Fruit fly (Drosophila melanogaster) whole organism, embryonic: ENCODE results near the gene Trm7-32.

ENCODE experiments used
- ATbp ChIP-seq: fragments of 200-800 bp; sonication (Bioruptor generic); optimal IDR thresholded peaks from 2 replicates; lab custom pipeline; 2017; ENCODE audit warnings: missing biosample characterization, mild to moderate bottlenecking, missing genetic modification characterization, missing genetic modification reagents
- Abd-B ChIP-seq: fragments of 200-800 bp; sonication (Bioruptor generic); optimal IDR thresholded peaks from 2 replicates; lab custom pipeline; 2018; ENCODE audit warnings: missing biosample characterization, mild to moderate bottlenecking, missing genetic modification characterization, moderate library complexity
- Bteb2 ChIP-seq: fragments of 200-800 bp; sonication (Bioruptor generic); optimal IDR thresholded peaks from 2 replicates; lab custom pipeline; 2016; ENCODE audit warnings: missing biosample characterization, missing genetic modification characterization
- CG11085 ChIP-seq: fragments of 200-800 bp; sonication (Bioruptor generic); IDR thresholded peaks from 2 replicates; pipeline ENCODE4 v1.3.6; 2022; ENCODE audit warnings: missing biosample characterization, missing genetic modification characterization
- CG13287 ChIP-seq: fragments of 200-800 bp; sonication (Bioruptor generic); IDR thresholded peaks from 2 replicates; pipeline ENCODE4 v1.3.6; 2022; ENCODE audit warnings: missing biosample characterization, missing genetic modification characterization; ENCODE audit not compliant: partially characterized antibody
- CG13424 ChIP-seq: fragments of 200-800 bp; sonication (Bioruptor generic); optimal IDR thresholded peaks from 2 replicates; lab custom pipeline; 2019; ENCODE audit warnings: missing biosample characterization, mild to moderate bottlenecking, missing genetic modification characterization, moderate library complexity
- CG14441 ChIP-seq: fragments of 200-800 bp; sonication (Bioruptor generic); IDR thresholded peaks from 2 replicates; pipeline ENCODE4 v1.3.6; 2022; ENCODE audit warnings: missing biosample characterization, missing genetic modification characterization
- CG15479 ChIP-seq: fragments of 200-800 bp; sonication (Bioruptor generic); optimal IDR thresholded peaks from 3 replicates; lab custom pipeline; 2019; ENCODE audit warnings: missing biosample characterization, mild to moderate bottlenecking, missing genetic modification characterization, moderate library complexity
- CG17186 ChIP-seq: fragments of 200-800 bp; sonication (Bioruptor generic); optimal IDR thresholded peaks from 3 replicates; lab custom pipeline; 2017; ENCODE audit warnings: missing biosample characterization, missing genetic modification reagents, missing genetic modification characterization
- CG17359 ChIP-seq: fragments of 200-800 bp; sonication (Bioruptor generic); optimal IDR thresholded peaks from 3 replicates; lab custom pipeline; 2018; ENCODE audit warnings: missing biosample characterization, mild to moderate bottlenecking, missing genetic modification characterization, moderate library complexity
- CG17912 ChIP-seq: fragments of 200-800 bp; sonication (Bioruptor generic); optimal IDR thresholded peaks from 2 replicates; lab custom pipeline; 2018; ENCODE audit warnings: missing biosample characterization, mild to moderate bottlenecking, missing genetic modification characterization
- CG33213 ChIP-seq: fragments of 200-800 bp; sonication (Bioruptor generic); optimal IDR thresholded peaks from 3 replicates; lab custom pipeline; 2016; ENCODE audit warnings: missing biosample characterization, missing genetic modification characterization
- CG34224 ChIP-seq: fragments of 200-800 bp; sonication (Bioruptor generic); IDR thresholded peaks from 3 replicates; pipeline ENCODE4 v1.3.6; 2022; ENCODE audit warnings: missing biosample characterization, missing genetic modification characterization; ENCODE audit not compliant: partially characterized antibody
- CG3726 ChIP-seq: fragments of 200-800 bp; sonication (Bioruptor generic); IDR thresholded peaks from 3 replicates; pipeline ENCODE4, ENCODE4 v1.3.6; 2022; ENCODE audit warnings: missing biosample characterization, missing genetic modification characterization
- CG8281 ChIP-seq: fragments of 200-800 bp; sonication (Bioruptor generic); optimal IDR thresholded peaks from 2 replicates; lab custom pipeline; 2018; ENCODE audit warnings: missing biosample characterization, mild to moderate bottlenecking, missing genetic modification characterization, moderate library complexity
- CG8290 ChIP-seq, 3 experiments: fragments of 200-800 bp; sonication (Bioruptor generic); optimal IDR thresholded peaks; 2 replicates each; lab custom pipeline; 2016 to 2019; ENCODE audit warnings: missing biosample characterization in 3 of 3, missing genetic modification characterization in 3 of 3, mild to moderate bottlenecking in 2 of 3, moderate library complexity in 1 of 3
- D19A ChIP-seq: fragments of 200-800 bp; optimal IDR thresholded peaks from 3 replicates; lab custom pipeline; 2019; ENCODE audit warnings: missing biosample characterization, mild to moderate bottlenecking, missing genetic modification characterization, moderate library complexity
- Doc2 ChIP-seq: fragments of 200-800 bp; sonication (Bioruptor generic); IDR thresholded peaks from 2 replicates; pipeline ENCODE4 v1.3.6; 2022; ENCODE audit warnings: missing biosample characterization, missing genetic modification characterization
- ERR ChIP-seq: fragments of 200-800 bp; sonication (Bioruptor generic); optimal IDR thresholded peaks from 2 replicates; lab custom pipeline; 2016; ENCODE audit warnings: missing biosample characterization, missing genetic modification characterization
- H2.0 ChIP-seq: fragments of 200-800 bp; sonication (Bioruptor generic); IDR thresholded peaks from 2 replicates; pipeline ENCODE4 v1.3.6; 2022; ENCODE audit warnings: missing biosample characterization, missing genetic modification characterization
- Hey ChIP-seq: fragments of 200-800 bp; sonication (Bioruptor generic); optimal IDR thresholded peaks from 3 replicates; lab custom pipeline; 2018; ENCODE audit warnings: missing biosample characterization, mild to moderate bottlenecking, missing genetic modification characterization
- Hmr ChIP-seq: fragments of 200-800 bp; sonication (Bioruptor generic); optimal IDR thresholded peaks from 3 replicates; lab custom pipeline; 2017; ENCODE audit warnings: mild to moderate bottlenecking, missing biosample characterization, missing genetic modification reagents, missing genetic modification characterization
- Hmx ChIP-seq: fragments of 200-800 bp; sonication (Bioruptor generic); optimal IDR thresholded peaks from 2 replicates; lab custom pipeline; 2016; ENCODE audit warnings: missing biosample characterization, missing genetic modification characterization
- Kr ChIP-seq: fragments of 200-800 bp; sonication (Bioruptor generic); optimal IDR thresholded peaks from 2 replicates; lab custom pipeline; 2017; ENCODE audit warnings: missing biosample characterization, mild to moderate bottlenecking, missing genetic modification characterization
- MBD-R2 ChIP-seq: fragments of 200-800 bp; sonication (Bioruptor generic); IDR thresholded peaks from 2 replicates; pipeline ENCODE4 v1.3.6; 2022; ENCODE audit warnings: missing biosample characterization, missing genetic modification characterization
- MTF-1 ChIP-seq: fragments of 200-800 bp; sonication (Bioruptor generic); optimal IDR thresholded peaks from 2 replicates; lab custom pipeline; 2018; ENCODE audit warnings: missing biosample characterization, mild to moderate bottlenecking, missing genetic modification characterization, borderline replicate concordance
- Sry-δ ChIP-seq: fragments of 200-800 bp; sonication (Bioruptor generic); optimal IDR thresholded peaks from 2 replicates; lab custom pipeline; 2016; ENCODE audit warnings: missing biosample characterization, missing genetic modification characterization
- Stat92E ChIP-seq, 3 experiments: fragments of >200 bp in 2 of 3; fragments of 200-800 bp in 1 of 3; sonication (Bioruptor generic) in 1 of 3; optimal IDR thresholded peaks; 2 replicates each; lab custom pipeline; 2017 to 2019; ENCODE audit warnings: missing biosample characterization in 3 of 3, missing genetic modification characterization in 3 of 3, mild to moderate bottlenecking in 1 of 3, moderate library complexity in 1 of 3
- Xrp1 ChIP-seq: fragments of 200-800 bp; sonication (Bioruptor generic); IDR thresholded peaks from 2 replicates; pipeline ENCODE4 v1.3.6; 2022; ENCODE audit warnings: missing biosample characterization, missing genetic modification characterization
- bcd ChIP-seq: fragments of 200-800 bp; sonication (Bioruptor generic); optimal IDR thresholded peaks from 2 replicates; lab custom pipeline; 2017; ENCODE audit warnings: missing biosample characterization, mild to moderate bottlenecking, missing genetic modification characterization
- br ChIP-seq: fragments of >200 bp; optimal IDR thresholded peaks from 2 replicates; lab custom pipeline; 2017
- cato ChIP-seq: fragments of 200-800 bp; sonication (Bioruptor generic); optimal IDR thresholded peaks from 2 replicates; lab custom pipeline; 2016; ENCODE audit warnings: missing biosample characterization, missing genetic modification characterization, borderline replicate concordance
- crp ChIP-seq, 2 experiments: fragments of 200-800 bp; sonication (Bioruptor generic); optimal IDR thresholded peaks; 2 replicates in 1 of 2; 3 replicates in 1 of 2; lab custom pipeline; 2017; ENCODE audit warnings: missing biosample characterization in 2 of 2, missing genetic modification characterization in 2 of 2, mild to moderate bottlenecking in 1 of 2, moderate library complexity in 1 of 2
- disco-r ChIP-seq: fragments of 200-800 bp; sonication (Bioruptor generic); optimal IDR thresholded peaks from 2 replicates; lab custom pipeline; 2016; ENCODE audit warnings: missing biosample characterization, missing genetic modification characterization
- dmrt11E ChIP-seq: fragments of 200-800 bp; sonication (Bioruptor generic); optimal IDR thresholded peaks from 3 replicates; lab custom pipeline; 2018; ENCODE audit warnings: missing biosample characterization, mild to moderate bottlenecking, missing genetic modification characterization, moderate library complexity
- exex ChIP-seq: fragments of 200-800 bp; sonication (Bioruptor generic); optimal IDR thresholded peaks from 4 replicates; lab custom pipeline; 2018; ENCODE audit warnings: missing biosample characterization, mild to moderate bottlenecking, missing genetic modification characterization, moderate library complexity
- gfzf ChIP-seq: fragments of 200-800 bp; sonication (Bioruptor generic); optimal IDR thresholded peaks from 2 replicates; lab custom pipeline; 2016; ENCODE audit warnings: missing biosample characterization, mild to moderate bottlenecking, missing genetic modification characterization, moderate library complexity
- hkb ChIP-seq, 2 experiments: fragments of 200-800 bp in 1 of 2; fragments of >200 bp in 1 of 2; sonication (Bioruptor generic) in 1 of 2; IDR thresholded peaks in 1 of 2; optimal IDR thresholded peaks in 1 of 2; 2 replicates each; pipeline versions ENCODE4 v1.3.6 to Lab custom; 2017 to 2022; ENCODE audit warnings: missing biosample characterization in 1 of 2, missing genetic modification characterization in 1 of 2
- hth ChIP-seq: fragments of >200 bp; optimal IDR thresholded peaks from 2 replicates; lab custom pipeline; 2017; ENCODE audit warnings: inconsistent platforms
- kah ChIP-seq: fragments of 200-800 bp; sonication (Bioruptor generic); optimal IDR thresholded peaks from 2 replicates; lab custom pipeline; 2018; ENCODE audit warnings: missing biosample characterization, mild to moderate bottlenecking, missing genetic modification characterization
- lola ChIP-seq, 3 experiments: fragments of >200 bp in 2 of 3; fragments of 200-800 bp in 1 of 3; sonication (Bioruptor generic) in 1 of 3; optimal IDR thresholded peaks; 2 replicates each; lab custom pipeline; 2017 to 2019; ENCODE audit warnings: missing biosample characterization in 3 of 3, missing genetic modification characterization in 3 of 3, mild to moderate bottlenecking in 1 of 3, moderate library complexity in 1 of 3
- lov ChIP-seq, 2 experiments: fragments of 200-800 bp in 1 of 2; fragments of >200 bp in 1 of 2; sonication (Bioruptor generic) in 1 of 2; IDR thresholded peaks in 1 of 2; optimal IDR thresholded peaks in 1 of 2; 2 replicates in 1 of 2; 3 replicates in 1 of 2; pipeline versions ENCODE4 v1.3.6 to Lab custom; 2017 to 2022; ENCODE audit warnings: missing biosample characterization in 1 of 2, missing genetic modification characterization in 1 of 2
- mirr ChIP-seq: fragments of 200-800 bp; sonication (Bioruptor generic); optimal IDR thresholded peaks from 3 replicates; lab custom pipeline; 2018; ENCODE audit warnings: missing biosample characterization, mild to moderate bottlenecking, missing genetic modification characterization
- phol ChIP-seq: fragments of 200-800 bp; sonication (Bioruptor generic); optimal IDR thresholded peaks from 3 replicates; lab custom pipeline; 2018; ENCODE audit warnings: missing biosample characterization, mild to moderate bottlenecking, missing genetic modification characterization, moderate library complexity
- run ChIP-seq: fragments of 200-800 bp; sonication (Bioruptor generic); optimal IDR thresholded peaks from 3 replicates; lab custom pipeline; 2018; ENCODE audit warnings: missing biosample characterization, mild to moderate bottlenecking, missing genetic modification characterization
- sens ChIP-seq: fragments of 200-800 bp; sonication (Bioruptor generic); peaks from one replicate; lab custom pipeline; 2016; ENCODE audit warnings: missing biosample characterization, missing genetic modification characterization

Gene Trm7-32

dm6 chr3R:16996059-16996959 is 44.2 kb upstream of the Trm7-32 start, which contains the start of the genes EMC2A and CG3534 (continued):
- no peak for TF ChIP-seq CG13424 (tag; lab: Kevin White, UChicago)
- no peak for TF ChIP-seq crp (GFP tag; optimal IDR thresholded peaks at IDR 0.05; lab: Kevin White, UChicago)
- TF ChIP-seq Bteb2: no peak
- TF ChIP-seq Stat92E (GFP tag; optimal IDR thresholded peaks at IDR 0.05; lab: Kevin White, UChicago): peak in 1 of 3 experiments; percentile 34
- no peak for TF ChIP-seq br (lab: Kevin White, UChicago)
- no peak for TF ChIP-seq H2.0 (GFP tag; lab: Robert Waterston, UW)
- no peak for TF ChIP-seq Hey
- no peak for TF ChIP-seq Doc2 (GFP tag; lab: Robert Waterston, UW)
- peak; percentile 48 for TF ChIP-seq CG8290 (GFP tag; optimal IDR thresholded peaks at IDR 0.05; lab: Kevin White, UChicago)
- TF ChIP-seq CG8290 (tag; optimal IDR thresholded peaks at IDR 0.05; lab: Kevin White, UChicago): no peak
- TF ChIP-seq Xrp1 (GFP tag; lab: Robert Waterston, UW): peak; percentile 44; the same call in 1 of the 2 replicates
- no peak for TF ChIP-seq CG33213 (GFP tag; lab: Kevin White, UChicago)
- TF ChIP-seq MBD-R2: no peak
- TF ChIP-seq ERR: peak; percentile 17
- peak; percentile 37 for TF ChIP-seq D19A (tag; lab: Kevin White, UChicago)
- TF ChIP-seq hkb (optimal IDR thresholded peaks at IDR 0.05; lab: Kevin White, UChicago): no peak
- peak; percentile 4 for TF ChIP-seq hkb (GFP tag; IDR thresholded peaks at IDR 0.05; lab: Robert Waterston, UW)
- TF ChIP-seq Sry-δ (GFP tag; lab: Kevin White, UChicago): peak; percentile 31
- peak; percentile 8 for TF ChIP-seq CG17359 (tag; lab: Kevin White, UChicago)
- peak; percentile 53 for TF ChIP-seq exex
- no peak for TF ChIP-seq MTF-1 (GFP tag; lab: Kevin White, UChicago)
- no peak for TF ChIP-seq Kr (GFP tag; lab: Kevin White, UChicago)
- TF ChIP-seq lov (optimal IDR thresholded peaks at IDR 0.05; lab: Kevin White, UChicago): no peak
- no peak for TF ChIP-seq lov (GFP tag; IDR thresholded peaks at IDR 0.05; lab: Robert Waterston, UW)
- peak; percentile 42 for TF ChIP-seq Hmx (GFP tag; lab: Kevin White, UChicago)
- peak; percentile 68 for TF ChIP-seq phol (tag; lab: Kevin White, UChicago)
- no peak for TF ChIP-seq disco-r (GFP tag; lab: Kevin White, UChicago)
- TF ChIP-seq CG3726: no peak
- TF ChIP-seq CG34224 (GFP tag; lab: Robert Waterston, UW): no peak
- TF ChIP-seq sens (GFP tag; lab: Kevin White, UChicago): peak; percentile 86
- TF ChIP-seq Hmr (GFP tag; lab: Kevin White, UChicago): peak; percentile 22
- no peak for TF ChIP-seq kah (GFP tag; lab: Kevin White, UChicago)
- TF ChIP-seq run: no peak
- no peak for TF ChIP-seq CG15479 (GFP tag; lab: Kevin White, UChicago)
- TF ChIP-seq ATbp: no peak
- no peak for TF ChIP-seq cato (GFP tag; lab: Kevin White, UChicago)
- TF ChIP-seq mirr (GFP tag; lab: Kevin White, UChicago): no peak
- no peak for TF ChIP-seq CG11085
- TF ChIP-seq dmrt11E: no peak
- peak; percentile 26; the same call in 1 of the 2 replicates for TF ChIP-seq CG13287 (GFP tag; lab: Robert Waterston, UW)
- peak; percentile 41 for TF ChIP-seq bcd
- TF ChIP-seq CG17186 (GFP tag; lab: Kevin White, UChicago): no peak
- TF ChIP-seq CG8281: no peak
- no peak for TF ChIP-seq CG17912 (GFP tag; lab: Kevin White, UChicago)
- peak; percentile 23; the same call in 1 of the 2 replicates for TF ChIP-seq CG14441 (GFP tag; lab: Robert Waterston, UW)
- no peak for TF ChIP-seq lola (GFP tag; optimal IDR thresholded peaks at IDR 0.05; lab: Kevin White, UChicago)
- TF ChIP-seq hth (lab: Kevin White, UChicago): no peak
- TF ChIP-seq Abd-B (GFP tag; lab: Kevin White, UChicago): peak; percentile 61
- TF ChIP-seq gfzf (GFP tag; lab: Kevin White, UChicago): peak; percentile 80
